Worm (Caenorhabditis elegans) whole organism, L2 larva: ENCODE data around the gene aco-2.

Source experiments
- ama-1 ChIP-seq: fragments of 150-350 bp; optimal IDR thresholded peaks from 2 replicates; lab custom pipeline; 2018; ENCODE audit warnings: inconsistent platforms
- ceh-16 ChIP-seq: fragments of 150-350 bp; optimal IDR thresholded peaks from 2 replicates; lab custom pipeline; 2014; ENCODE audit warnings: missing biosample characterization, missing genetic modification characterization
- nhr-11 ChIP-seq: fragments of 150-350 bp; optimal IDR thresholded peaks from 2 replicates; lab custom pipeline; 2014; ENCODE audit warnings: missing biosample characterization, missing genetic modification characterization
- nhr-12 ChIP-seq: fragments of 150-350 bp; optimal IDR thresholded peaks from 2 replicates; lab custom pipeline; 2014; ENCODE audit warnings: missing biosample characterization, missing genetic modification characterization
- unc-55 ChIP-seq: fragments of 150-350 bp; sonication (generic microtip); optimal IDR thresholded peaks from 3 replicates; lab custom pipeline; 2014; ENCODE audit warnings: missing biosample characterization, missing genetic modification reagents, missing genetic modification characterization
- ztf-4 ChIP-seq: fragments of 150-350 bp; optimal IDR thresholded peaks from 2 replicates; lab custom pipeline; 2014; ENCODE audit warnings: missing biosample characterization, missing genetic modification characterization

ce11 chrIII:7969121-7969520 lies 4.4 kb upstream of the aco-2 start, which contains the start of the genes F54H12.8 and F54H12.7:
- TF ChIP-seq nhr-11 (tag; lab: Kevin White, UChicago) (no peak), ama-1 (lab: Kevin White, UChicago) (no peak), nhr-12 (tag; lab: Kevin White, UChicago) (no peak), unc-55 (no peak), ceh-16 (tag; lab: Kevin White, UChicago) (no peak), ztf-4 (tag; lab: Kevin White, UChicago) (no peak)
